Fruit fly (Drosophila melanogaster): ENCODE results near the gene CG32240.
A peak's percentile ranks its signal among the peaks of the same experiment; 100 is the strongest.

The CG32240 gene

dm6 chr3L:4381529-4381928 lies at the start of gene CG32240:
Gene CG32240 (minus strand): TSS chr3L:4381629.
- no peak for TF ChIP-seq dl (GFP tag; optimal IDR thresholded peaks at IDR 0.05; ENCODE audit: insufficient read depth in 1 of 2, partially characterized antibody in 2 of 2)
- TF ChIP-seq dmrt93B (GFP tag; optimal IDR thresholded peaks at IDR 0.05) = no peak
- no peak for TF ChIP-seq Hr78 (GFP tag; optimal IDR thresholded peaks at IDR 0.05)
- TF ChIP-seq Mio (GFP tag; optimal IDR thresholded peaks at IDR 0.05) = no peak
- TF ChIP-seq Myc (optimal IDR thresholded peaks at IDR 0.05) = no peak
- no peak for TF ChIP-seq Sp1 (GFP tag; optimal IDR thresholded peaks at IDR 0.05)
- no peak for TF ChIP-seq tai (GFP tag; optimal IDR thresholded peaks at IDR 0.05)
- no peak for TF ChIP-seq foxo (GFP tag; optimal IDR thresholded peaks at IDR 0.05)
- no peak for TF ChIP-seq fru (GFP tag; optimal IDR thresholded peaks at IDR 0.05)
- no peak for TF ChIP-seq CrebA (GFP tag; optimal IDR thresholded peaks at IDR 0.05; ENCODE audit: borderline replicate concordance)
- no peak for TF ChIP-seq GATAd (GFP tag; optimal IDR thresholded peaks at IDR 0.05)
- no peak for TF ChIP-seq jim (GFP tag; optimal IDR thresholded peaks at IDR 0.05)

dm6 chr3L:4430331-4430730 lies 48.9 kb upstream of the CG32240 start:
- no peak for TF ChIP-seq Hnf4 (GFP tag; optimal IDR thresholded peaks at IDR 0.05)
- TF ChIP-seq N (GFP tag; optimal IDR thresholded peaks at IDR 0.05) = no peak
- no peak for TF ChIP-seq dmrt93B (GFP tag; optimal IDR thresholded peaks at IDR 0.05)
- no peak for TF ChIP-seq jim (GFP tag; optimal IDR thresholded peaks at IDR 0.05)
- TF ChIP-seq Hr78 (GFP tag; optimal IDR thresholded peaks at IDR 0.05) = no peak
- no peak for TF ChIP-seq Jra (GFP tag; optimal IDR thresholded peaks at IDR 0.05)
- no peak for TF ChIP-seq pan (optimal IDR thresholded peaks at IDR 0.05)
- no peak for TF ChIP-seq GATAd (GFP tag; optimal IDR thresholded peaks at IDR 0.05)
- no peak for TF ChIP-seq dl (GFP tag; optimal IDR thresholded peaks at IDR 0.05; ENCODE audit: insufficient read depth in 1 of 2, partially characterized antibody in 2 of 2)
- TF ChIP-seq dsf (GFP tag; optimal IDR thresholded peaks at IDR 0.05; ENCODE audit: borderline replicate concordance) = no peak

- TF ChIP-seq lola (GFP tag; optimal IDR thresholded peaks at IDR 0.05) (no peak), Dfd (GFP tag; optimal IDR thresholded peaks at IDR 0.05) (no peak), CG32264 (GFP tag; optimal IDR thresholded peaks at IDR 0.05) (no peak), sv (GFP tag; optimal IDR thresholded peaks at IDR 0.05) (no peak), Myc (optimal IDR thresholded peaks at IDR 0.05) (no peak), Dif (GFP tag; optimal IDR thresholded peaks at IDR 0.05; ENCODE audit: partially characterized antibody) (no peak), usp (GFP tag; optimal IDR thresholded peaks at IDR 0.05) (no peak)
Observed at dm6 chr3L:4428918-4429546, 47.6 kb upstream of the CG32240 start, which contains the start of gene nAChRbeta1. Gene nAChRbeta1 (plus strand): TSS chr3L:4429349.

dm6 chr3L:4426581-4426980 lies 45.2 kb upstream of the CG32240 start:
- TF ChIP-seq N (GFP tag; optimal IDR thresholded peaks at IDR 0.05) (peak; percentile 32), OdsH (GFP tag; optimal IDR thresholded peaks at IDR 0.05) (no peak), CrebA (GFP tag; optimal IDR thresholded peaks at IDR 0.05; ENCODE audit: borderline replicate concordance) (no peak), Myc (optimal IDR thresholded peaks at IDR 0.05) (peak; percentile 74)

- no peak for TF ChIP-seq jim (GFP tag; optimal IDR thresholded peaks at IDR 0.05)
- TF ChIP-seq rgr (GFP tag; optimal IDR thresholded peaks at IDR 0.05) = no peak
- no peak for TF ChIP-seq fru (GFP tag; optimal IDR thresholded peaks at IDR 0.05)
- no peak for TF ChIP-seq N (GFP tag; optimal IDR thresholded peaks at IDR 0.05)
- no peak for TF ChIP-seq Vsx2 (GFP tag; optimal IDR thresholded peaks at IDR 0.05; ENCODE audit: partially characterized antibody)
- no peak for TF ChIP-seq Dfd (GFP tag; optimal IDR thresholded peaks at IDR 0.05)
- no peak for TF ChIP-seq CrebA (GFP tag; optimal IDR thresholded peaks at IDR 0.05; ENCODE audit: borderline replicate concordance)
- TF ChIP-seq CG32264 (GFP tag; optimal IDR thresholded peaks at IDR 0.05) = no peak
- no peak for TF ChIP-seq dmrt93B (GFP tag; optimal IDR thresholded peaks at IDR 0.05)
- no peak for TF ChIP-seq Myc (optimal IDR thresholded peaks at IDR 0.05)
- no peak for TF ChIP-seq br (GFP tag; optimal IDR thresholded peaks at IDR 0.05)
- TF ChIP-seq Hr78 (GFP tag; optimal IDR thresholded peaks at IDR 0.05) = no peak
- no peak for TF ChIP-seq ey (GFP tag; optimal IDR thresholded peaks at IDR 0.05)
- no peak for TF ChIP-seq GATAd (GFP tag; optimal IDR thresholded peaks at IDR 0.05)
- TF ChIP-seq psq (GFP tag; optimal IDR thresholded peaks at IDR 0.05) = no peak
- no peak for TF ChIP-seq lola (GFP tag; optimal IDR thresholded peaks at IDR 0.05)
- no peak for TF ChIP-seq Dif (GFP tag; optimal IDR thresholded peaks at IDR 0.05; ENCODE audit: partially characterized antibody)
- TF ChIP-seq woc (GFP tag; optimal IDR thresholded peaks at IDR 0.05) = no peak
- no peak for TF ChIP-seq HLH106 (tag; optimal IDR thresholded peaks at IDR 0.05)
Observed at dm6 chr3L:4421362-4421761, 39.9 kb upstream of the CG32240 start, which contains the start of gene CG15020. Gene CG15020 (plus strand): TSS chr3L:4421662.
